Worm (Caenorhabditis elegans) whole organism, L4/young adult: ENCODE measurements around the gene Y38C1AA.19.

Experiments used
- W03F9.2 ChIP-seq: fragments of 150-350 bp; optimal IDR thresholded peaks from 2 replicates; lab custom pipeline; 2014; ENCODE audit warnings: missing biosample characterization, missing genetic modification characterization
- dao-5 ChIP-seq: sonication (generic microtip); optimal IDR thresholded peaks from 2 replicates; lab custom pipeline; 2016; ENCODE audit warnings: missing genotype, missing genetic modification characterization, moderate library complexity, missing compliant biosample characterization
- him-1 ChIP-seq: sonication (generic microtip); optimal IDR thresholded peaks from 2 replicates; lab custom pipeline; 2016; ENCODE audit warnings: missing genotype, missing genetic modification reagents, missing genetic modification characterization, missing compliant biosample characterization

DNA sequence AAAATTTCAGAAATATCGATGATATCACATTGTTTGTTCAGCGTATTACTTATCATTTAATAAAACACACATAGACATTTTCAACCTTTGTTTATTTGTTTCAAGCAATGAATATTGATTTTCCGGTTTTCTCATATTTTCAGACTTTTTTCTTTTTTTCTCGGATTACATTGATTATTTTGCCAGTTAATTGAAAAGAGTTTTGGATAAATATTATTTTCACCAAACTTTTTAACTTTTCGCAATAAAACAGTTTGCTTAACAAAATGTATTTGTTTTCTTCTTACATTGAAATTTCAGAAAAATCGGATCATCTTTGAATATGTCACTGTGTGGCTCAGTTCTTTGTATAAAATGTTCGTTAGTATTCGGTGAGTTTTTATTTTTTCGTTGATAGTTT lies 2.6 kb downstream of the Y38C1AA.19 start, which contains the start of gene Y38C1AA.6:
- TF ChIP-seq him-1 (tag; lab: Kevin White, UChicago) = no peak
- no peak for TF ChIP-seq W03F9.2 (tag; lab: Kevin White, UChicago)
- TF ChIP-seq dao-5 (tag; lab: Kevin White, UChicago) = no peak
